Fruit fly (Drosophila melanogaster) S2 (cell line): ENCODE results near the gene DAAM.

ENCODE experiments used
- CG8478 ChIP-seq: fragments of >200 bp; optimal IDR thresholded peaks from 2 replicates; lab custom pipeline; 2018
- CTCF ChIP-seq, 2 experiments: fragments of >200 bp; optimal IDR thresholded peaks; 2 replicates each; lab custom pipeline; 2018

- TF ChIP-seq CG8478 (lab: Kevin White, UChicago): no peak
- no peak for TF ChIP-seq CTCF (optimal IDR thresholded peaks at IDR 0.05; lab: Kevin White, UChicago)
Measured at dm6 chrX:1260327-1260726, 61.8 kb downstream of the DAAM start.
